Worm (Caenorhabditis elegans) whole organism, young adult: ENCODE data around the gene sri-28.

ENCODE experiments used
- C06A6.2 ChIP-seq: fragments of 200-800 bp; sonication (Bioruptor generic); conservative IDR thresholded peaks from 2 replicates; pipeline ENCODE4 v1.3.6; 2022; ENCODE audit warnings: missing genetic modification characterization, missing compliant biosample characterization
- Y67H2A.10 ChIP-seq: fragments of 200-800 bp; sonication (Bioruptor generic); conservative IDR thresholded peaks from 2 replicates; pipeline ENCODE4 v1.3.6; 2022; ENCODE audit warnings: missing genetic modification reagents, missing genetic modification characterization, missing compliant biosample characterization
- Y79H2A.3 ChIP-seq: fragments of 200-800 bp; sonication (Bioruptor generic); conservative IDR thresholded peaks from 2 replicates; pipeline ENCODE4 v1.3.6; 2022; ENCODE audit warnings: missing genetic modification reagents, missing genetic modification characterization, missing compliant biosample characterization
- aptf-2 ChIP-seq: fragments of 200-800 bp; sonication (Bioruptor generic); conservative IDR thresholded peaks from 2 replicates; pipeline ENCODE4 v1.3.6; 2022; ENCODE audit warnings: missing genetic modification reagents, missing genetic modification characterization, missing compliant biosample characterization
- athp-1 ChIP-seq: sonication (generic microtip); optimal IDR thresholded peaks from 2 replicates; lab custom pipeline; 2017; ENCODE audit warnings: mild to moderate bottlenecking, missing genetic modification characterization, missing compliant biosample characterization
- dpff-1 ChIP-seq: sonication (generic microtip); optimal IDR thresholded peaks from 2 replicates; lab custom pipeline; 2017; ENCODE audit warnings: mild to moderate bottlenecking, missing genetic modification characterization, missing compliant biosample characterization
- efl-1 ChIP-seq: fragments of 150-350 bp; optimal IDR thresholded peaks from 2 replicates; lab custom pipeline; 2014; ENCODE audit warnings: missing biosample characterization, missing genetic modification reagents, missing genetic modification characterization
- madf-3 ChIP-seq: fragments of 200-800 bp; sonication (Bioruptor generic); IDR thresholded peaks from 2 replicates; pipeline ENCODE4 v1.3.6; 2022; ENCODE audit warnings: missing genetic modification reagents, missing genetic modification characterization, missing compliant biosample characterization
- nfya-1 ChIP-seq: sonication (generic microtip); optimal IDR thresholded peaks from 2 replicates; lab custom pipeline; 2017; ENCODE audit warnings: antibody characterized with exemption, missing compliant biosample characterization, missing genetic modification characterization, borderline replicate concordance; ENCODE audit not compliant: insufficient read depth
- snpc-4 ChIP-seq, 5 experiments: fragments of 150-350 bp in 1 of 5; sonication (generic microtip) in 4 of 5; optimal IDR thresholded peaks; 2 replicates each; lab custom pipeline; 2014 to 2018; ENCODE audit warnings: missing genetic modification characterization in 5 of 5, missing biosample characterization in 3 of 5, antibody characterized with exemption in 2 of 5, mild to moderate bottlenecking in 2 of 5, missing compliant biosample characterization in 2 of 5, missing genotype in 2 of 5, moderate library complexity in 2 of 5, missing genetic modification reagents in 1 of 5
- tbp1 ChIP-seq: fragments of 200-800 bp; sonication (Bioruptor generic); optimal IDR thresholded peaks from 2 replicates; lab custom pipeline; 2018; ENCODE audit warnings: mild to moderate bottlenecking, missing genetic modification characterization, missing compliant biosample characterization
- unc-62 ChIP-seq: fragments of 150-350 bp; optimal IDR thresholded peaks from 2 replicates; lab custom pipeline; 2014; ENCODE audit warnings: missing biosample characterization, missing genetic modification reagents, missing genetic modification characterization
- ztf-18 ChIP-seq: sonication (generic microtip); optimal IDR thresholded peaks from 2 replicates; lab custom pipeline; 2016; ENCODE audit warnings: missing genotype, mild to moderate bottlenecking, missing genetic modification characterization, missing compliant biosample characterization

DNA sequence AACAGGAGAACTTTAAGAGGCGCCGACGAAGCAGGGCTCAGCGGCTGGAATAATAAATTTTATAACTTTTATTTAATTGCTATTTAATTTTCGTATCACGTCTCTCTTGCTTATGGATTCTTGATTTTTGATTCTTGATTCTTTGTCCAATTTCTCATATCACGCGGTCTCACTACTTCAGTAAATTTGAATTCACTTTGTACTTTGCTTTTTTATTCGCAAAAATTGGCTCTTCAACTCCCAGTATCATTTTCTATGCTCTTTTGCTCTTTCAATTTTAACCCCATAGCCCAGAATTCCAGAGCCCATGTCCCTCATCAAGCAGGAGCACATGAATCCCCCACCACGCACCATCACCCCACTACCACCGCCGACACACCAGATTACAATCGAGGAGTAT, 46.3 kb upstream of the sri-28 start, which contains the start of gene lido-10:
- TF ChIP-seq tbp1 (GFP tag; lab: Kevin White, UChicago): no peak
- TF ChIP-seq snpc-4 (GFP tag; optimal IDR thresholded peaks at IDR 0.05; lab: Kevin White, UChicago): no peak
- no peak for TF ChIP-seq snpc-4 (tag; optimal IDR thresholded peaks at IDR 0.05; lab: Kevin White, UChicago)
- TF ChIP-seq unc-62 (GFP tag; lab: Kevin White, UChicago): no peak
- no peak for TF ChIP-seq aptf-2 (GFP tag; lab: Robert Waterston, UW)
- no peak for TF ChIP-seq madf-3 (GFP tag; lab: Robert Waterston, UW)
- no peak for TF ChIP-seq athp-1 (tag; lab: Kevin White, UChicago)
- no peak for TF ChIP-seq ztf-18
- no peak for TF ChIP-seq Y79H2A.3 (GFP tag; lab: Robert Waterston, UW)
- TF ChIP-seq dpff-1: no peak
- no peak for TF ChIP-seq Y67H2A.10
- TF ChIP-seq C06A6.2 (GFP tag; lab: Robert Waterston, UW): no peak
- TF ChIP-seq efl-1 (GFP tag; lab: Kevin White, UChicago): no peak
- TF ChIP-seq nfya-1 (tag; lab: Kevin White, UChicago): no peak
